Worm (Caenorhabditis elegans) whole organism, L3 larva: ENCODE results near the gene clec-150.

Experiments used
- R02D3.7 ChIP-seq: fragments of 150-350 bp; optimal IDR thresholded peaks from 2 replicates; lab custom pipeline; 2014; ENCODE audit warnings: missing biosample characterization, missing genetic modification characterization
- ceh-28 ChIP-seq: fragments of 150-350 bp; optimal IDR thresholded peaks from 2 replicates; lab custom pipeline; 2014; ENCODE audit warnings: missing biosample characterization, missing genetic modification reagents, missing genetic modification characterization
- ceh-82 ChIP-seq: fragments of 150-350 bp; optimal IDR thresholded peaks from 2 replicates; lab custom pipeline; 2014; ENCODE audit warnings: missing biosample characterization, missing genetic modification characterization
- elt-3 ChIP-seq, 3 experiments: fragments of 150-350 bp in 1 of 3; sonication (generic microtip) in 2 of 3; optimal IDR thresholded peaks; 2 replicates in 2 of 3; 4 replicates in 1 of 3; lab custom pipeline; 2014 to 2017; ENCODE audit warnings: missing biosample characterization in 3 of 3, missing genetic modification characterization in 3 of 3
- fkh-10 ChIP-seq: sonication (generic microtip); optimal IDR thresholded peaks from 2 replicates; lab custom pipeline; 2017; ENCODE audit warnings: missing biosample characterization, missing genetic modification reagents, missing genetic modification characterization
- lin-39 ChIP-seq: fragments of 150-350 bp; optimal IDR thresholded peaks from 2 replicates; lab custom pipeline; 2018; ENCODE audit warnings: missing biosample characterization, missing genetic modification reagents, missing genetic modification characterization
- mml-1 ChIP-seq: fragments of 150-350 bp; sonication (generic microtip); optimal IDR thresholded peaks from 3 replicates; lab custom pipeline; 2014; ENCODE audit warnings: missing biosample characterization, missing genetic modification characterization
- nhr-237 ChIP-seq: fragments of 150-350 bp; optimal IDR thresholded peaks from 2 replicates; lab custom pipeline; 2014; ENCODE audit warnings: missing biosample characterization, missing genetic modification characterization
- nhr-25 ChIP-seq: sonication (generic microtip); optimal IDR thresholded peaks from 2 replicates; lab custom pipeline; 2017; ENCODE audit warnings: missing biosample characterization, missing genetic modification characterization
- nhr-77 ChIP-seq: fragments of 150-350 bp; optimal IDR thresholded peaks from 2 replicates; lab custom pipeline; 2014; ENCODE audit warnings: missing biosample characterization, missing genetic modification characterization
- pha-4 ChIP-seq: fragments of 150-350 bp; optimal IDR thresholded peaks from 2 replicates; lab custom pipeline; 2014; ENCODE audit warnings: missing biosample characterization, missing genetic modification reagents, missing genetic modification characterization
- sea-2 ChIP-seq: fragments of 150-350 bp; sonication (generic microtip); optimal IDR thresholded peaks from 4 replicates; lab custom pipeline; 2014; ENCODE audit warnings: missing biosample characterization, missing genetic modification reagents, missing genetic modification characterization
- ztf-11 ChIP-seq: fragments of 150-350 bp; optimal IDR thresholded peaks from 2 replicates; lab custom pipeline; 2014; ENCODE audit warnings: missing biosample characterization, missing genetic modification characterization
- ztf-4 ChIP-seq: fragments of 150-350 bp; optimal IDR thresholded peaks from 2 replicates; lab custom pipeline; 2014; ENCODE audit warnings: missing biosample characterization, missing genetic modification characterization

DNA sequence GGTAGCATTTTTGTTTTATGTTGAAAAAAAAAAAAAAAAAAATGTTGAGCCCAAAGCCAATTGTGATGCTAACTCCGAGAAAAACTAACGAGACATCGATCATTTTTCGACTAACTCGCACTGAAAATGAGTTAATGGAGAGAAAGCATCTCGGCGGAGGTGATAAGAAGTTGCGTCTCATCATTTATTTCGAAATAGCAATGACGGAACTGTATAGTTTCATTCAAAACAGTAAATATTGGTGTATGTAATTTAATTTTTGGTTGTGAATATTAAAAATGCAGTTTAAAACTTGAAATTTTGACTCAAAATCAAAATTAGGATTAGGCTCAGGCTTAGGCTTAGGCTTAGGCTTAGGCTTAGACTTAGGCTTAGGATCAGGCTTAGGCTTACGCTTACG is 23.8 kb downstream of the clec-150 start, which contains the start of gene clc-25:
- no peak for TF ChIP-seq fkh-10
- TF ChIP-seq ceh-82 (tag; lab: Kevin White, UChicago) = no peak
- no peak for TF ChIP-seq ztf-4 (tag; lab: Kevin White, UChicago)
- TF ChIP-seq mml-1 = no peak
- TF ChIP-seq sea-2 (GFP tag; lab: Kevin White, UChicago) = no peak
- no peak for TF ChIP-seq nhr-25 (tag; lab: Kevin White, UChicago)
- TF ChIP-seq nhr-237 (tag; lab: Kevin White, UChicago) = no peak
- no peak for TF ChIP-seq pha-4 (tag; lab: Kevin White, UChicago)
- no peak for TF ChIP-seq ztf-11
- no peak for TF ChIP-seq elt-3 (tag; optimal IDR thresholded peaks at IDR 0.05; lab: Kevin White, UChicago)
- TF ChIP-seq lin-39 (tag; lab: Kevin White, UChicago) = no peak
- no peak for TF ChIP-seq ceh-28 (tag; lab: Kevin White, UChicago)
- no peak for TF ChIP-seq R02D3.7 (tag; lab: Kevin White, UChicago)
- no peak for TF ChIP-seq nhr-77
